Fruit fly (Drosophila melanogaster) whole organism, wandering third instar larva: Measurements from ENCODE around the gene Ir62a.

Experiments used
- CG32264 ChIP-seq: fragments of 200-800 bp; sonication (Bioruptor generic); optimal IDR thresholded peaks from 2 replicates; lab custom pipeline; 2016; ENCODE audit warnings: missing biosample characterization, missing genetic modification characterization
- CG9705 ChIP-seq: fragments of 200-800 bp; sonication (Bioruptor generic); optimal IDR thresholded peaks from 2 replicates; lab custom pipeline; 2018; ENCODE audit warnings: missing biosample characterization, mild to moderate bottlenecking, missing genetic modification characterization
- Dif ChIP-seq: fragments of 200-275, 200-300 bp; sonication (Bioruptor generic); optimal IDR thresholded peaks from 2 replicates; lab custom pipeline; 2018; ENCODE audit warnings: missing biosample characterization, missing genetic modification characterization; ENCODE audit not compliant: partially characterized antibody
- HLH106 ChIP-seq: fragments of 200-800 bp; optimal IDR thresholded peaks from 3 replicates; lab custom pipeline; 2019; ENCODE audit warnings: missing biosample characterization, mild to moderate bottlenecking, missing genetic modification characterization, moderate library complexity
- Hr78 ChIP-seq: fragments of >200 bp; optimal IDR thresholded peaks from 2 replicates; lab custom pipeline; 2017; ENCODE audit warnings: missing biosample characterization, missing genetic modification characterization
- Hr83 ChIP-seq: fragments of 200-300 bp; sonication (Bioruptor generic); optimal IDR thresholded peaks from 2 replicates; lab custom pipeline; 2016; ENCODE audit warnings: missing biosample characterization, mild to moderate bottlenecking, missing genetic modification characterization, moderate library complexity; ENCODE audit not compliant: poor library complexity, severe bottlenecking
- Mio ChIP-seq: sonication (Bioruptor generic); optimal IDR thresholded peaks from 2 replicates; lab custom pipeline; 2016; ENCODE audit warnings: missing biosample characterization, missing genetic modification characterization
- N ChIP-seq: fragments of >200 bp; optimal IDR thresholded peaks from 2 replicates; lab custom pipeline; 2018; ENCODE audit warnings: missing biosample characterization, missing external identifiers, missing genetic modification characterization
- Rel ChIP-seq, 2 experiments: fragments of 200-800 bp; sonication (Bioruptor generic) in 1 of 2; optimal IDR thresholded peaks; 2 replicates in 1 of 2; 3 replicates in 1 of 2; lab custom pipeline; 2016 to 2019; ENCODE audit warnings: mild to moderate bottlenecking in 2 of 2, missing biosample characterization in 2 of 2, missing genetic modification characterization in 2 of 2, moderate library complexity in 1 of 2
- Vsx2 ChIP-seq: fragments of 200-300, 225-300 bp; sonication (Bioruptor generic); optimal IDR thresholded peaks from 2 replicates; lab custom pipeline; 2018; ENCODE audit warnings: missing biosample characterization, missing genetic modification characterization; ENCODE audit not compliant: partially characterized antibody
- br ChIP-seq: fragments of 200-800 bp; sonication (Bioruptor generic); optimal IDR thresholded peaks from 2 replicates; lab custom pipeline; 2016; ENCODE audit warnings: missing biosample characterization, missing genetic modification characterization
- dmrt93B ChIP-seq: fragments of 200-800 bp; sonication (Bioruptor generic); optimal IDR thresholded peaks from 2 replicates; lab custom pipeline; 2018; ENCODE audit warnings: missing biosample characterization, mild to moderate bottlenecking, missing genetic modification characterization
- dsf ChIP-seq: sonication (Bioruptor generic); optimal IDR thresholded peaks from 2 replicates; lab custom pipeline; 2016; ENCODE audit warnings: missing biosample characterization, missing genetic modification characterization, borderline replicate concordance
- ey ChIP-seq: fragments of 200-800 bp; sonication (Bioruptor generic); optimal IDR thresholded peaks from 2 replicates; lab custom pipeline; 2016; ENCODE audit warnings: missing biosample characterization, missing genetic modification characterization
- foxo ChIP-seq, 2 experiments: fragments of 200-800 bp; sonication (Bioruptor generic); optimal IDR thresholded peaks; 2 replicates in 1 of 2; 3 replicates in 1 of 2; lab custom pipeline; 2016 to 2017; ENCODE audit warnings: missing biosample characterization in 2 of 2, missing genetic modification characterization in 2 of 2
- fru ChIP-seq: fragments of 200-800 bp; sonication (Bioruptor generic); optimal IDR thresholded peaks from 3 replicates; lab custom pipeline; 2016; ENCODE audit warnings: missing biosample characterization, mild to moderate bottlenecking, missing genetic modification characterization
- h ChIP-seq: fragments of 200-800 bp; sonication (Bioruptor generic); optimal IDR thresholded peaks from 3 replicates; lab custom pipeline; 2016; ENCODE audit warnings: missing biosample characterization, mild to moderate bottlenecking, missing genetic modification characterization
- jim ChIP-seq: fragments of 175-275, 200-325 bp; sonication (Bioruptor generic); optimal IDR thresholded peaks from 2 replicates; lab custom pipeline; 2016; ENCODE audit warnings: missing biosample characterization, mild to moderate bottlenecking, missing genetic modification characterization
- pan ChIP-seq: fragments of >200 bp; optimal IDR thresholded peaks from 2 replicates; lab custom pipeline; 2017
- psq ChIP-seq: fragments of 200-800 bp; sonication (Bioruptor generic); optimal IDR thresholded peaks from 3 replicates; lab custom pipeline; 2017; ENCODE audit warnings: missing biosample characterization, mild to moderate bottlenecking, missing genetic modification characterization, moderate library complexity
- sv ChIP-seq: fragments of 200-800 bp; sonication (Bioruptor generic); optimal IDR thresholded peaks from 3 replicates; lab custom pipeline; 2016; ENCODE audit warnings: missing biosample characterization, missing genetic modification characterization
- tai ChIP-seq: sonication (Bioruptor generic); optimal IDR thresholded peaks from 2 replicates; lab custom pipeline; 2016; ENCODE audit warnings: missing biosample characterization, missing genetic modification characterization
- usp ChIP-seq: fragments of >200 bp; optimal IDR thresholded peaks from 2 replicates; lab custom pipeline; 2017; ENCODE audit warnings: missing biosample characterization, missing genetic modification characterization
- woc ChIP-seq: sonication (Bioruptor generic); optimal IDR thresholded peaks from 2 replicates; lab custom pipeline; 2016; ENCODE audit warnings: missing biosample characterization, mild to moderate bottlenecking, missing genetic modification characterization

The Ir62a gene

DNA sequence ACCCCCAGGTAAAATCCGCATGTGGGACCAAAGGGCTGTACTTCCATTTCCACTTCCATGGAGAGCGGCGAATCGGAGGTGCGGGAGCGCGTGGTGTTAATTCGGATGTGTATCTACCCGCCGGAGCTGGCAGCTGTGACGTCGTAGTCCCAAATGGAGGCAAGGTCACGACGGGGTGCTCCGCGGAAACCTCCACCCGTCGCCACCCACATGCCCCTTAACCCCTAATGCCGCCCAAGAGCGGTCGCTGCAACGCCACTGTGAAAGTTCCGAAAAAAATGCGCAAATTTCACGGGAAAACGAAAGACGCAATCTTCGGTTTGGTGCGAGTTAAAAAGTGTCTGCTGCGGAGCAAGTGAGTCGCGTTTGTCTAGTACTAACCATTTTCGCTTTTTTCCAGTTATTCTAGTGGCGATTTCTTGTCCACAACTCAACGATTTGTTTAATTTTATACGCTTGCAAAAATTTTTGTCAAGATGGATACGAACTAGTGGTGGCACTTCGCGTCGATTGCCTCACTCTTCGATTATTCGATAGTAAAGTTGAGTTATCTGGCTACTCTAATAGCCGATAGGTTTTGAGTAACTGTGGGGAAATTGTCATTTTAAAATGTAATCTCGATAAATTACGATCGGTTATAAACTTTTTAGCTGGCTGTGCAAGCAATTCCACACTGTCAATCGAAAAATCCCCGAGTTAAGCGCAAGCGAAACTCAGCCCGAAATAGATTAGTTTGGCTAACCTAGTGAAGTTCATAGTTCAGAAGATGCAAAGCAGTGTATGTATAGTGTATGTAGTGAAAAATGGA is 28.8 kb downstream of the Ir62a start, which contains the start of the genes hfp and Psa:
Gene hfp, minus strand, starts transcription at position 505 of the 808 bp plus-strand sequence.
Gene Psa, plus strand, starts transcription at position 758 of the 808 bp plus-strand sequence.
- no peak for TF ChIP-seq dmrt93B
- no peak for TF ChIP-seq Rel (GFP tag; optimal IDR thresholded peaks at IDR 0.05; lab: Kevin White, UChicago)
- TF ChIP-seq Rel (tag; optimal IDR thresholded peaks at IDR 0.05; lab: Kevin White, UChicago): peak; percentile 96

DNA sequence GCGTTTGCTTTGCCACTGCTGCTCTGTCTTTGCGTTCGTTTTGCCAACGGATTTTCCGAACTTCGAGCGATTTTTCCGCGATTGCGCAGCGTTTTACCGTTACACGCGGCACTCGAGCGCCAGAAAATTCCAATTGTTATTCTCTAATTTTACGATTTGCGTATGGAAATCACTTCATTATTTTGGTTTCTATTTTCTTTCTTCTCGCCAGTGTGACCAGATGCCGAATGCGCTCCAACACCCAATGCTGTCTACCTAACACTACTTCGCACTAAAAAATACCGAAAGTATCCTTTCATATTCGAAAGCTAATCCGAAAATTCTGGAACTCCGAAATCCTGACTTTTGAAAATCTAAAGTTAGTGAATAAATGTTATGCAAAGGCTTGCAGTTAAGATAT is 34.7 kb downstream of the Ir62a start, which contains the start of gene CG12084:
Gene CG12084, minus strand, starts transcription at position 236 of the 400 bp plus-strand sequence.
- TF ChIP-seq usp (GFP tag; lab: Kevin White, UChicago) (no peak), pan (lab: Kevin White, UChicago) (no peak)

DNA sequence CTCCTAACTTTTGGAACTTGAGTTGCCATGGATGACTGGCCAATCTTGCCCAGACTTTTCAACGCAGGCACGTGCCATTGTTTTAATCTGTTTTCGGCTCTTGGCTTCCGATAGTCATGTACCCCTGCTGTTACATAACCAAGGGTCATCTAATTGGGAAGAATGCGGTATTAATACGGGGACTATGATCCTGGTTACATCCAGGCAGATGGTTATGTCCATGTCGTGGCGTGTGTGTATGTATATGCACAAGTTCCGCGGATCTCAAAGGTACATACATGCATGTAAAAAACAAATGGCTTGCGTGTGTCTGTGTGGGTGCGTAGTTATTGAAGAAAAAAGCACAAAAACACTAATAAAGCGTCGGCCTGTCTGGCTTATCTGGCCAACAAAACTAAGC is 35.3 kb downstream of the Ir62a start:
- TF ChIP-seq CG32264 (GFP tag; lab: Kevin White, UChicago) (no peak), jim (no peak), HLH106 (tag; lab: Kevin White, UChicago) (no peak)

DNA sequence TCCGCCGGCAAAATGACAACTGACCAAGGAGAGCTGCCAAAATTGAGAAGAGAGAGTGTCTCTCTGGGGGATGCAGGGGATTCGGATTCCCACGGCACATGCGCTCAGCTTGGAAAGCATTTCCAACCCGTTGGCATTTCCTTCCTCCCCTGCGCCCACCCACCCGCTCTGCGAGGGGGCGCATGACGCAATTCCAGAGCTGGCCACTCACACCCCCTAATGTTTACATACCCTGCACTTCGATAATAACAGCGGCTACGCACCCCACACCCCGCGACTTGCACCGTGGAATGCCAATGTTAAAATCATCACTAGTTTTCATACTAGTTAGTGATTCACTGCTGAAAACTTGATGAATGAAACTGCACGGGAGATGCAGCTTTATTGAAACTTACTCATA is 41.5 kb downstream of the Ir62a start, which contains the start of gene stet:
Gene stet, minus strand, starts transcription at position 25 of the 400 bp plus-strand sequence.
- TF ChIP-seq HLH106 (tag; lab: Kevin White, UChicago): no peak
- no peak for TF ChIP-seq Dif
- no peak for TF ChIP-seq Hr78 (GFP tag; lab: Kevin White, UChicago)
- TF ChIP-seq tai (GFP tag; lab: Kevin White, UChicago): no peak
- no peak for TF ChIP-seq ey (GFP tag; lab: Kevin White, UChicago)
- no peak for TF ChIP-seq foxo (GFP tag; optimal IDR thresholded peaks at IDR 0.05; lab: Kevin White, UChicago)
- TF ChIP-seq fru: no peak
- no peak for TF ChIP-seq dsf (GFP tag; lab: Kevin White, UChicago)
- no peak for TF ChIP-seq h (GFP tag; lab: Kevin White, UChicago)
- TF ChIP-seq br: no peak
- TF ChIP-seq Mio: no peak

DNA sequence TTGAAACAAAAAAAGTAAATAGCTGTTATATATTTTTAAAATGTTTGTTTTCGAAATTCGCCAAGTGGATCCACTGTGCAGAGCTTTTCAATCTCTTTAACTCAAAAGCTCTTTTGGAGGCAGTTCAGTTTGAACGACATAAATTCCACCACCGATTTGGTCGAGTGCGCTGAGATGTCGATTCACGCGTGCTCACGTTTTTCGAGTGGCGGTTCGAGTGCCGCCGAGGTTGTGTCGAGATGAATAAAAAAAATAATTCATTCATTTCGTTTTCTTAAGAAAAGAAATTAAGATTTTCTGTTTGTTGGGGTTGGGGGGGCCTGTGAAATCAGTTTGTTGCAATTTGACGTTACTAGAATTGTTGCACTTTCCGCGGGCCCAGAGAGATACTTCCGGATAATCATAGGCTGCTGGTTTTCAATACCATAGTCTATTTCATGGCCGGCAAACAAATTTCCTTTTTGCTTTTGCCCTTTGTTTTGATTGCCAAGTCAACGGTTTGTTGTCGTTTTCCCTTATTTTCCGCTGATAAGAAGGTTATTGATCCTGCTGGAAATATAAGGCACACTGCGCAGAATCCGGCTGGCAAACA is 42.4 kb downstream of the Ir62a start:
- TF ChIP-seq psq (GFP tag; lab: Kevin White, UChicago) (peak; percentile 0), br (peak; percentile 17), Hr78 (GFP tag; lab: Kevin White, UChicago) (no peak), N (GFP tag; lab: Kevin White, UChicago) (no peak), foxo (GFP tag; optimal IDR thresholded peaks at IDR 0.05; lab: Kevin White, UChicago) (peak in 1 of 2 experiments; percentile 0), Hr83 (GFP tag; lab: Kevin White, UChicago) (no peak), Dif (no peak)

DNA sequence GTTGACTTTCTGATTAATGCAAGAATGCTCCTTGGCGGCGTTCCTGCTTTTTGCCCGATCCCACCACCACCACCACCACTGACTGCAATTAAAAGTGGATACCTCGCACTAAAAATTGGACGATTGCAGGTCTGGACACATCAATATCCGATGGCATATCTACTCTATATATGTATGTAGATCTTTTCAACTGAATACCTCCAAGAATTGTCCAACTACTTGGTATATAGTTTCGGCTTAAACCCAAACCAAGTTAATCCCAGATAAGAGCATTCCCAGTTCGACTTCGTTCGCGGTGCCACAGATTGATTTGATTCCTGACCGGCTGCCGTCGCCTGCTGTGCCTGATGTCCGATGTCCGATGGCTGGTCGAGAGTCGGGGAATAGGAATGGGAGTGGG is 46.3 kb downstream of the Ir62a start:
- TF ChIP-seq h (GFP tag; lab: Kevin White, UChicago) (peak; percentile 20), woc (GFP tag; lab: Kevin White, UChicago) (peak; percentile 16), HLH106 (tag; lab: Kevin White, UChicago) (peak; percentile 7), Hr83 (GFP tag; lab: Kevin White, UChicago) (no peak), sv (no peak), CG9705 (GFP tag; lab: Kevin White, UChicago) (no peak), br (no peak), CG32264 (GFP tag; lab: Kevin White, UChicago) (no peak), Vsx2 (no peak), dmrt93B (no peak), foxo (GFP tag; optimal IDR thresholded peaks at IDR 0.05; lab: Kevin White, UChicago) (peak in 1 of 2 experiments; percentile 3)
